Worm (Caenorhabditis elegans) whole organism, L2 larva: ENCODE data around the gene F49E11.2.

Experiments used
- R02D3.7 ChIP-seq: fragments of 150-350 bp; optimal IDR thresholded peaks from 2 replicates; lab custom pipeline; 2014; ENCODE audit warnings: missing biosample characterization, missing genetic modification characterization
- alr-1 ChIP-seq: fragments of 150-350 bp; optimal IDR thresholded peaks from 2 replicates; lab custom pipeline; 2014; ENCODE audit warnings: missing biosample characterization, missing genetic modification characterization
- aly-2 ChIP-seq: fragments of 150-350 bp; optimal IDR thresholded peaks from 2 replicates; lab custom pipeline; 2014; ENCODE audit warnings: missing biosample characterization, missing genetic modification characterization
- ama-1 ChIP-seq: fragments of 150-350 bp; optimal IDR thresholded peaks from 2 replicates; lab custom pipeline; 2018; ENCODE audit warnings: inconsistent platforms
- crh-2 ChIP-seq: sonication (generic microtip); optimal IDR thresholded peaks from 2 replicates; lab custom pipeline; 2017; ENCODE audit warnings: missing biosample characterization, missing genetic modification characterization
- dmd-4 ChIP-seq: sonication (generic microtip); optimal IDR thresholded peaks from 2 replicates; lab custom pipeline; 2017; ENCODE audit warnings: missing biosample characterization, missing genetic modification characterization
- egl-27 ChIP-seq: sonication (generic microtip); optimal IDR thresholded peaks from 3 replicates; lab custom pipeline; 2017; ENCODE audit warnings: missing biosample characterization, missing genetic modification reagents, missing genetic modification characterization
- elt-1 ChIP-seq: fragments of 150-350 bp; optimal IDR thresholded peaks from 2 replicates; lab custom pipeline; 2014; ENCODE audit warnings: missing biosample characterization, missing genetic modification characterization
- elt-3 ChIP-seq: sonication (generic microtip); optimal IDR thresholded peaks from 2 replicates; lab custom pipeline; 2017; ENCODE audit warnings: missing biosample characterization, missing genetic modification characterization
- fos-1 ChIP-seq: fragments of 150-350 bp; optimal IDR thresholded peaks from 2 replicates; lab custom pipeline; 2014; ENCODE audit warnings: missing biosample characterization, missing genetic modification characterization
- gmeb-1 ChIP-seq: fragments of 150-350 bp; optimal IDR thresholded peaks from 2 replicates; lab custom pipeline; 2014; ENCODE audit warnings: missing biosample characterization, missing genetic modification characterization
- lin-11 ChIP-seq: fragments of 150-350 bp; sonication (generic microtip); optimal IDR thresholded peaks from 2 replicates; lab custom pipeline; 2014; ENCODE audit warnings: missing biosample characterization, missing genetic modification characterization, inconsistent platforms, mixed read lengths
- lin-13 ChIP-seq: fragments of 150-350 bp; optimal IDR thresholded peaks from 2 replicates; lab custom pipeline; 2014; ENCODE audit warnings: missing biosample characterization, missing genetic modification reagents, missing genetic modification characterization
- lin-39 ChIP-seq: fragments of 150-350 bp; optimal IDR thresholded peaks from 2 replicates; lab custom pipeline; 2014; ENCODE audit warnings: missing biosample characterization, missing genetic modification reagents, missing genetic modification characterization
- lsy-2 ChIP-seq, 2 experiments: fragments of 150-350 bp in 1 of 2; sonication (generic microtip) in 1 of 2; optimal IDR thresholded peaks; 2 replicates each; lab custom pipeline; 2014 to 2017; ENCODE audit warnings: missing biosample characterization in 2 of 2, missing genetic modification characterization in 2 of 2
- mbf-1 ChIP-seq: sonication (generic microtip); optimal IDR thresholded peaks from 2 replicates; lab custom pipeline; 2017; ENCODE audit warnings: missing biosample characterization, missing genetic modification characterization
- mdl-1 ChIP-seq, 2 experiments: fragments of 150-350 bp in 1 of 2; sonication (generic microtip) in 1 of 2; optimal IDR thresholded peaks; 2 replicates each; lab custom pipeline; 2017; ENCODE audit warnings: missing biosample characterization in 2 of 2, missing genetic modification characterization in 2 of 2
- nhr-10 ChIP-seq: sonication (generic microtip); optimal IDR thresholded peaks from 2 replicates; lab custom pipeline; 2017; ENCODE audit warnings: missing biosample characterization, missing genetic modification characterization
- nhr-11 ChIP-seq: fragments of 150-350 bp; optimal IDR thresholded peaks from 2 replicates; lab custom pipeline; 2014; ENCODE audit warnings: missing biosample characterization, missing genetic modification characterization
- nhr-129 ChIP-seq: fragments of 150-350 bp; optimal IDR thresholded peaks from 2 replicates; lab custom pipeline; 2014; ENCODE audit warnings: missing biosample characterization, missing genetic modification characterization
- nhr-21 ChIP-seq: fragments of 150-350 bp; optimal IDR thresholded peaks from 2 replicates; lab custom pipeline; 2014; ENCODE audit warnings: missing biosample characterization, missing genetic modification characterization
- nhr-23 ChIP-seq: fragments of 150-350 bp; optimal IDR thresholded peaks from 2 replicates; lab custom pipeline; 2014; ENCODE audit warnings: missing biosample characterization, missing genetic modification reagents, missing genetic modification characterization
- nhr-237 ChIP-seq: fragments of 150-350 bp; optimal IDR thresholded peaks from 2 replicates; lab custom pipeline; 2014; ENCODE audit warnings: missing biosample characterization, missing genetic modification characterization
- nhr-25 ChIP-seq: fragments of 150-350 bp; sonication (generic microtip); optimal IDR thresholded peaks from 3 replicates; lab custom pipeline; 2014; ENCODE audit warnings: missing biosample characterization, missing genetic modification characterization
- nhr-6 ChIP-seq: fragments of 150-350 bp; optimal IDR thresholded peaks from 2 replicates; lab custom pipeline; 2014; ENCODE audit warnings: missing biosample characterization, missing genetic modification characterization
- nhr-77 ChIP-seq: fragments of 150-350 bp; optimal IDR thresholded peaks from 2 replicates; lab custom pipeline; 2014; ENCODE audit warnings: missing biosample characterization, missing genetic modification characterization
- peb-1 ChIP-seq: fragments of 150-350 bp; optimal IDR thresholded peaks from 2 replicates; lab custom pipeline; 2014; ENCODE audit warnings: missing biosample characterization, missing genetic modification characterization
- sem-4 ChIP-seq: fragments of 150-350 bp; optimal IDR thresholded peaks from 2 replicates; lab custom pipeline; 2014; ENCODE audit warnings: missing biosample characterization, missing genetic modification reagents, missing genetic modification characterization
- skn-1 ChIP-seq: sonication (generic microtip); optimal IDR thresholded peaks from 2 replicates; lab custom pipeline; 2017; ENCODE audit warnings: missing biosample characterization, missing genetic modification characterization
- sma-3 ChIP-seq: sonication (generic microtip); optimal IDR thresholded peaks from 2 replicates; lab custom pipeline; 2016; ENCODE audit warnings: missing genetic modification reagents, missing genetic modification characterization, missing compliant biosample characterization
- sma-9 ChIP-seq, 2 experiments: fragments of 150-350 bp in 1 of 2; sonication (generic microtip) in 1 of 2; optimal IDR thresholded peaks; 2 replicates each; lab custom pipeline; 2014 to 2016; ENCODE audit warnings: missing genetic modification characterization in 2 of 2, mild to moderate bottlenecking in 1 of 2, missing biosample characterization in 1 of 2, missing compliant biosample characterization in 1 of 2, missing genetic modification reagents in 1 of 2, moderate library complexity in 1 of 2
- snpc-4 ChIP-seq: fragments of 150-350 bp; optimal IDR thresholded peaks from 2 replicates; lab custom pipeline; 2014; ENCODE audit warnings: missing biosample characterization, missing genetic modification characterization
- unc-55 ChIP-seq: fragments of 150-350 bp; sonication (generic microtip); optimal IDR thresholded peaks from 3 replicates; lab custom pipeline; 2014; ENCODE audit warnings: missing biosample characterization, missing genetic modification reagents, missing genetic modification characterization
- unc-62 ChIP-seq: fragments of 150-350 bp; optimal IDR thresholded peaks from 2 replicates; lab custom pipeline; 2014; ENCODE audit warnings: missing biosample characterization, missing genetic modification reagents, missing genetic modification characterization
- ztf-1 ChIP-seq: fragments of 200-800 bp; sonication (Bioruptor generic); conservative IDR thresholded peaks from 2 replicates; pipeline ENCODE4 v1.3.6; 2022; ENCODE audit warnings: missing genetic modification characterization, missing compliant biosample characterization
- ztf-11 ChIP-seq: sonication (generic microtip); optimal IDR thresholded peaks from 2 replicates; lab custom pipeline; 2017; ENCODE audit warnings: missing biosample characterization, missing genetic modification characterization

The F49E11.2 gene

ce11 chrIV:13052568-13052967, 13.8 kb upstream of the F49E11.2 start, which contains the start of gene F49E11.7:
F49E11.7 (plus strand) TSS chrIV:13052868.
- TF ChIP-seq nhr-129, result no peak
- TF ChIP-seq sem-4 (tag; lab: Kevin White, UChicago), result no peak
- TF ChIP-seq fos-1 (tag; lab: Kevin White, UChicago), result no peak
- no peak for TF ChIP-seq ztf-11 (tag; lab: Kevin White, UChicago)
- TF ChIP-seq alr-1 (tag; lab: Kevin White, UChicago), result no peak
- TF ChIP-seq nhr-77 (tag; lab: Kevin White, UChicago), result no peak
- no peak for TF ChIP-seq lsy-2 (tag; optimal IDR thresholded peaks at IDR 0.05; lab: Kevin White, UChicago)
- no peak for TF ChIP-seq elt-3 (tag; lab: Kevin White, UChicago)

- TF ChIP-seq gmeb-1 (tag; lab: Kevin White, UChicago), result no peak
- TF ChIP-seq nhr-23 (tag; lab: Kevin White, UChicago), result no peak
- no peak for TF ChIP-seq nhr-77 (tag; lab: Kevin White, UChicago)
- no peak for TF ChIP-seq mdl-1 (tag; optimal IDR thresholded peaks at IDR 0.05; lab: Kevin White, UChicago)
- no peak for TF ChIP-seq snpc-4 (tag; lab: Kevin White, UChicago)
- no peak for TF ChIP-seq ama-1 (lab: Kevin White, UChicago)
- no peak for TF ChIP-seq alr-1 (tag; lab: Kevin White, UChicago)
- TF ChIP-seq nhr-11, result no peak
- TF ChIP-seq mbf-1 (tag; lab: Kevin White, UChicago), result no peak
- TF ChIP-seq, all 48 proteins: peak for 0
Measured at ce11 chrIV:13051073-13051472, 12.3 kb upstream of the F49E11.2 start, which contains the start of gene scl-11. scl-11 (plus strand) TSS chrIV:13051373.

- TF ChIP-seq ama-1 (lab: Kevin White, UChicago) (no peak), nhr-237 (tag; lab: Kevin White, UChicago) (no peak), sem-4 (tag; lab: Kevin White, UChicago) (no peak), sma-9 (GFP tag; optimal IDR thresholded peaks at IDR 0.05; lab: Kevin White, UChicago) (no peak), sma-9 (tag; optimal IDR thresholded peaks at IDR 0.05; lab: Kevin White, UChicago) (no peak), ztf-11 (tag; lab: Kevin White, UChicago) (no peak), egl-27 (tag; lab: Kevin White, UChicago) (no peak), nhr-10 (no peak), alr-1 (tag; lab: Kevin White, UChicago) (no peak), R02D3.7 (tag; lab: Kevin White, UChicago) (no peak), unc-55 (no peak), elt-1 (tag; lab: Kevin White, UChicago) (no peak), skn-1 (tag; lab: Kevin White, UChicago) (no peak), nhr-25 (no peak), ztf-1 (GFP tag; lab: Robert Waterston, UW) (no peak), lin-13 (GFP tag; lab: Kevin White, UChicago) (no peak), nhr-23 (tag; lab: Kevin White, UChicago) (no peak), lin-11 (tag; lab: Kevin White, UChicago) (no peak)
Measured at ce11 chrIV:13048157-13048556, 9.4 kb upstream of the F49E11.2 start, which contains the start of gene scl-10. scl-10 (plus strand) TSS chrIV:13048457.

ce11 chrIV:13046848-13047247, 8.1 kb upstream of the F49E11.2 start, which contains the start of gene scl-9:
scl-9 (plus strand) TSS chrIV:13047148.
- TF ChIP-seq crh-2 (no peak), dmd-4 (tag; lab: Kevin White, UChicago) (no peak), mbf-1 (tag; lab: Kevin White, UChicago) (no peak), lin-39 (tag; lab: Kevin White, UChicago) (no peak), peb-1 (no peak), nhr-129 (no peak), unc-62 (GFP tag; lab: Kevin White, UChicago) (no peak), nhr-21 (tag; lab: Kevin White, UChicago) (no peak), lsy-2 (tag; optimal IDR thresholded peaks at IDR 0.05; lab: Kevin White, UChicago) (no peak), sma-3 (GFP tag; lab: Kevin White, UChicago) (no peak), egl-27 (tag; lab: Kevin White, UChicago) (no peak), R02D3.7 (tag; lab: Kevin White, UChicago) (no peak), sma-9 (GFP tag; optimal IDR thresholded peaks at IDR 0.05; lab: Kevin White, UChicago) (no peak), sma-9 (tag; optimal IDR thresholded peaks at IDR 0.05; lab: Kevin White, UChicago) (no peak), nhr-6 (tag; lab: Kevin White, UChicago) (no peak), sem-4 (tag; lab: Kevin White, UChicago) (no peak), gmeb-1 (tag; lab: Kevin White, UChicago) (no peak), aly-2 (tag; lab: Kevin White, UChicago) (no peak)
